Worm (Caenorhabditis elegans) whole organism, L2 larva: Measurements from ENCODE around the gene F26A1.9.

Experiments
- ZK546.5 ChIP-seq: sonication (generic microtip); optimal IDR thresholded peaks from 2 replicates; lab custom pipeline; 2017; ENCODE audit warnings: missing biosample characterization, missing genetic modification characterization
- ceh-82 ChIP-seq: fragments of 150-350 bp; optimal IDR thresholded peaks from 2 replicates; lab custom pipeline; 2014; ENCODE audit warnings: missing biosample characterization, missing genetic modification characterization
- nhr-11 ChIP-seq: fragments of 150-350 bp; optimal IDR thresholded peaks from 2 replicates; lab custom pipeline; 2014; ENCODE audit warnings: missing biosample characterization, missing genetic modification characterization
- nhr-25 ChIP-seq: fragments of 150-350 bp; sonication (generic microtip); optimal IDR thresholded peaks from 3 replicates; lab custom pipeline; 2014; ENCODE audit warnings: missing biosample characterization, missing genetic modification characterization

DNA sequence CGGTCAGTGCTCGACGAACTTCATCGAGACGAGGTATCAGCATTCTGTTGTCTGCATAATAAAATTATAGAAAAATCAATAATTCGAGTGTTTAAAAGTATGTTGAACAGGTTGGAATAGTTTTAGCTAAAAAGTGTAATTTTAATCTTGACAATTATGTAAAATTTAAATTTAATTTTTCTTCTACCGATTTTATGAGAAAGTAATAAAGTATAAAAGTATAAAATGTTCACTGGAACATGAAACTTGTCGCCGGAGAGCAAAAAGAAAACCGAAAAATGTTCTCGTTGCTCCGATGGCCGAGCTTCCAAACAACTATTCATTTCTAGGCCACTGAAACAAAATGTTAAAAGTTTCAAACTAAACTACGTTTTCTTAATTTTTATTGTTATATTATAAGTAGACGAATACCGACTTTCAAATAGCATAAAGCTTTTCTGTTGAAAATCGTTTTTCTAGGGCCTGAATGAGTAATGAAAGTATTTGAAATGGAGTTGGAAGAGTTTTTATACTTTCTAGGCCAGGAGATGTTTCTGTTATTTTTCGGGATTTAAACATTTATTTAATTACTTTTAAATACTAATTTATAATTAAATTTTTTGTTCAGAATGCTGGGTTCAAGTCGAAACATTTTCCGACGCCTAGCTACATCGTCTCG lies 32.5 kb upstream of the F26A1.9 start, which contains the start of the genes C35D10.10 and C35D10.5:
- no peak for TF ChIP-seq ZK546.5 (tag; lab: Kevin White, UChicago)
- TF ChIP-seq nhr-11, result no peak
- TF ChIP-seq nhr-25 (tag; lab: Kevin White, UChicago), result no peak
- TF ChIP-seq ceh-82 (tag; lab: Kevin White, UChicago), result no peak
